Worm (Caenorhabditis elegans) whole organism, young adult: ENCODE data around the gene Y16B4A.2.
A peak's percentile ranks its signal among the peaks of the same experiment; 100 is the strongest.

ENCODE experiments used
- B0019.2 ChIP-seq: fragments of 200-800 bp; sonication (Bioruptor generic); conservative IDR thresholded peaks from 2 replicates; pipeline ENCODE4 v1.3.6; 2022; ENCODE audit warnings: missing genetic modification reagents, missing genetic modification characterization, missing compliant biosample characterization
- F22D6.2 ChIP-seq: sonication (generic microtip); optimal IDR thresholded peaks from 2 replicates; lab custom pipeline; 2016; ENCODE audit warnings: mild to moderate bottlenecking, missing genetic modification characterization, missing compliant biosample characterization
- ama-1 ChIP-seq, 3 experiments: fragments of 150-350 bp in 1 of 3; sonication (generic microtip) in 2 of 3; optimal IDR thresholded peaks; 2 replicates each; lab custom pipeline; 2014 to 2018; ENCODE audit warnings: missing biosample characterization in 2 of 3, missing genetic modification characterization in 2 of 3, missing genetic modification reagents in 2 of 3
- aptf-2 ChIP-seq: fragments of 200-800 bp; sonication (Bioruptor generic); conservative IDR thresholded peaks from 2 replicates; pipeline ENCODE4 v1.3.6; 2022; ENCODE audit warnings: missing genetic modification reagents, missing genetic modification characterization, missing compliant biosample characterization
- bed-2 ChIP-seq: fragments of 200-800 bp; sonication (Bioruptor generic); IDR thresholded peaks from 2 replicates; pipeline ENCODE4 v1.3.6; 2022; ENCODE audit warnings: missing genetic modification reagents, missing genetic modification characterization, missing compliant biosample characterization
- chd-7 ChIP-seq: sonication (generic microtip); optimal IDR thresholded peaks from 2 replicates; lab custom pipeline; 2016; ENCODE audit warnings: mild to moderate bottlenecking, missing genetic modification characterization, moderate library complexity, missing compliant biosample characterization
- lsy-27 ChIP-seq: sonication (generic microtip); optimal IDR thresholded peaks from 2 replicates; lab custom pipeline; 2017; ENCODE audit warnings: missing genetic modification characterization, mild to moderate bottlenecking, missing compliant biosample characterization, antibody characterized with exemption, missing genotype, borderline replicate concordance; ENCODE audit not compliant: insufficient read depth
- pbrm-1 ChIP-seq: fragments of 200-800 bp; sonication (Bioruptor generic); IDR thresholded peaks from 2 replicates; pipeline ENCODE4 v1.3.6; 2022; ENCODE audit warnings: missing genetic modification reagents, missing genetic modification characterization, missing compliant biosample characterization
- snpc-1.1 ChIP-seq: sonication (generic microtip); optimal IDR thresholded peaks from 2 replicates; lab custom pipeline; 2017; ENCODE audit warnings: missing genetic modification characterization, mild to moderate bottlenecking, missing compliant biosample characterization, antibody characterized with exemption, moderate library complexity, missing genotype, missing genetic modification reagents; ENCODE audit not compliant: insufficient read depth
- unc-62 ChIP-seq: fragments of 150-350 bp; optimal IDR thresholded peaks from 2 replicates; lab custom pipeline; 2014; ENCODE audit warnings: missing biosample characterization, missing genetic modification reagents, missing genetic modification characterization
- ztf-22 ChIP-seq: fragments of 200-800 bp; sonication (Bioruptor generic); optimal IDR thresholded peaks from 2 replicates; lab custom pipeline; 2018; ENCODE audit warnings: mild to moderate bottlenecking, missing genetic modification characterization, moderate library complexity, missing compliant biosample characterization

ce11 chrX:14717782-14718181 is 53.9 kb downstream of the Y16B4A.2 start:
- no peak for TF ChIP-seq B0019.2 (GFP tag; lab: Robert Waterston, UW)
- TF ChIP-seq snpc-1.1 (tag; lab: Kevin White, UChicago): peak; percentile 64
- no peak for TF ChIP-seq ama-1 (optimal IDR thresholded peaks at IDR 0.05; lab: Kevin White, UChicago)
- TF ChIP-seq ama-1 (GFP tag; optimal IDR thresholded peaks at IDR 0.05; lab: Kevin White, UChicago): no peak
- TF ChIP-seq F22D6.2 (tag; lab: Kevin White, UChicago): no peak
- no peak for TF ChIP-seq aptf-2
- no peak for TF ChIP-seq lsy-27 (tag; lab: Kevin White, UChicago)
- no peak for TF ChIP-seq pbrm-1 (GFP tag; lab: Robert Waterston, UW)
- no peak for TF ChIP-seq bed-2 (GFP tag; lab: Robert Waterston, UW)
- no peak for TF ChIP-seq chd-7 (tag; lab: Kevin White, UChicago)
- no peak for TF ChIP-seq ztf-22 (GFP tag; lab: Kevin White, UChicago)
- TF ChIP-seq unc-62 (GFP tag; lab: Kevin White, UChicago): no peak
